Worm (Caenorhabditis elegans) whole organism, midembryonic: ENCODE measurements around the gene ndx-6.

Experiments
- cog-1 ChIP-seq: sonication (generic microtip); optimal IDR thresholded peaks from 2 replicates; lab custom pipeline; 2016; ENCODE audit warnings: missing genetic modification characterization, missing compliant biosample characterization
- flt-1 ChIP-seq: fragments of 200-800 bp; sonication (Bioruptor generic); IDR thresholded peaks from 2 replicates; pipeline ENCODE4 v1.3.6; 2022; ENCODE audit warnings: missing genetic modification characterization, missing compliant biosample characterization
- klf-2 ChIP-seq: fragments of 200-800 bp; sonication (Bioruptor generic); conservative IDR thresholded peaks from 2 replicates; pipeline ENCODE4 v1.3.6; 2022; ENCODE audit warnings: missing genetic modification reagents, missing genetic modification characterization, missing compliant biosample characterization
- med-1 ChIP-seq: sonication (generic microtip); optimal IDR thresholded peaks from 2 replicates; lab custom pipeline; 2017; ENCODE audit warnings: missing genetic modification characterization, mild to moderate bottlenecking, missing compliant biosample characterization, antibody characterized with exemption, missing genetic modification reagents; ENCODE audit not compliant: insufficient read depth
- ref-1 ChIP-seq: fragments of 200-800 bp; sonication (Bioruptor generic); conservative IDR thresholded peaks from 2 replicates; pipeline ENCODE4 v1.3.6; 2022; ENCODE audit warnings: missing genetic modification reagents, missing genetic modification characterization, missing compliant biosample characterization
- tab-1 ChIP-seq: fragments of 200-800 bp; sonication (Bioruptor generic); IDR thresholded peaks from 2 replicates; pipeline ENCODE4 v1.3.6; 2022; ENCODE audit warnings: missing genetic modification characterization, missing compliant biosample characterization
- ztf-23 ChIP-seq: fragments of 200-800 bp; sonication (Bioruptor generic); IDR thresholded peaks from 2 replicates; pipeline ENCODE4 v1.3.6; 2022; ENCODE audit warnings: missing genetic modification reagents, missing genetic modification characterization, missing compliant biosample characterization
- ztf-29 ChIP-seq: fragments of 200-800 bp; sonication (Bioruptor generic); IDR thresholded peaks from 2 replicates; pipeline ENCODE4 v1.3.6; 2022; ENCODE audit warnings: missing genetic modification reagents, missing genetic modification characterization, missing compliant biosample characterization

ce11 chrII:5339547-5339946 is 50.1 kb downstream of the ndx-6 start:
- TF ChIP-seq cog-1 (tag; lab: Kevin White, UChicago): no peak
- TF ChIP-seq flt-1 (GFP tag; lab: Robert Waterston, UW): no peak
- no peak for TF ChIP-seq med-1 (GFP tag; lab: Kevin White, UChicago)
- TF ChIP-seq klf-2 (GFP tag; lab: Robert Waterston, UW): no peak
- no peak for TF ChIP-seq ztf-23 (GFP tag; lab: Robert Waterston, UW)
- TF ChIP-seq tab-1: no peak
- no peak for TF ChIP-seq ztf-29
- no peak for TF ChIP-seq ref-1
